Fruit fly (Drosophila melanogaster) whole organism, embryonic: ENCODE results near the gene Or19b.

Experiments
- CG10462 ChIP-seq: fragments of 200-800 bp; sonication (Bioruptor generic); optimal IDR thresholded peaks from 2 replicates; lab custom pipeline; 2016; ENCODE audit warnings: missing biosample characterization, missing genetic modification characterization
- CG33557 ChIP-seq: fragments of 200-800 bp; sonication (Bioruptor generic); optimal IDR thresholded peaks from 2 replicates; lab custom pipeline; 2019; ENCODE audit warnings: missing biosample characterization, mild to moderate bottlenecking, missing genetic modification characterization, moderate library complexity
- CG5245 ChIP-seq: fragments of 200-800 bp; sonication (Bioruptor generic); optimal IDR thresholded peaks from 3 replicates; lab custom pipeline; 2016; ENCODE audit warnings: missing biosample characterization, missing genetic modification characterization
- CG7556 ChIP-seq: fragments of 200-800 bp; sonication (Bioruptor generic); optimal IDR thresholded peaks from 2 replicates; lab custom pipeline; 2017; ENCODE audit warnings: missing biosample characterization, mild to moderate bottlenecking, missing genetic modification characterization
- CG8478 ChIP-seq: fragments of >200 bp; optimal IDR thresholded peaks from 2 replicates; lab custom pipeline; 2018
- chm ChIP-seq: fragments of 200-800 bp; sonication (Bioruptor generic); IDR thresholded peaks from 2 replicates; pipeline ENCODE4 v1.3.6; 2022; ENCODE audit warnings: missing biosample characterization, missing genetic modification characterization
- emc ChIP-seq: fragments of 200-800 bp; sonication (Bioruptor generic); optimal IDR thresholded peaks from 2 replicates; lab custom pipeline; 2016; ENCODE audit warnings: missing biosample characterization, missing genetic modification characterization
- psq ChIP-seq: fragments of 200-800 bp; sonication (Bioruptor generic); optimal IDR thresholded peaks from 2 replicates; lab custom pipeline; 2017; ENCODE audit warnings: missing biosample characterization, missing genetic modification characterization
- toy ChIP-seq: fragments of 200-800 bp; sonication (Bioruptor generic); IDR thresholded peaks from 2 replicates; pipeline ENCODE4 v1.3.6; 2022; ENCODE audit warnings: missing biosample characterization, missing genetic modification characterization

dm6 chrX:20050994-20051393 is 43.2 kb upstream of the Or19b start, which contains the start of gene CG9570:
- TF ChIP-seq psq (no peak), toy (GFP tag; lab: Robert Waterston, UW) (no peak), CG33557 (GFP tag; lab: Kevin White, UChicago) (no peak), CG8478 (lab: Kevin White, UChicago) (no peak), CG5245 (no peak), emc (no peak), CG7556 (GFP tag; lab: Kevin White, UChicago) (no peak), chm (GFP tag; lab: Robert Waterston, UW) (no peak), CG10462 (GFP tag; lab: Kevin White, UChicago) (no peak)
